Fruit fly (Drosophila melanogaster) whole organism, embryonic: ENCODE measurements around the gene pkaap.
A peak's percentile ranks its signal among the peaks of the same experiment; 100 is the strongest.

Source experiments
- Adf1 ChIP-seq: fragments of 200-800 bp; sonication (Bioruptor generic); IDR thresholded peaks from 2 replicates; pipeline ENCODE4 v1.3.6; 2022; ENCODE audit warnings: missing biosample characterization, missing genetic modification characterization
- BEAF-32 ChIP-seq: fragments of 200-800 bp; sonication (Bioruptor generic); optimal IDR thresholded peaks from 3 replicates; lab custom pipeline; 2017; ENCODE audit warnings: missing biosample characterization, missing genetic modification characterization, mild to moderate bottlenecking, moderate library complexity, missing genetic modification reagents
- CG10147 ChIP-seq: fragments of 200-800 bp; sonication (Bioruptor generic); optimal IDR thresholded peaks from 2 replicates; lab custom pipeline; 2019; ENCODE audit warnings: missing biosample characterization, mild to moderate bottlenecking, missing genetic modification characterization, moderate library complexity
- CG10274 ChIP-seq: fragments of 200-800 bp; sonication (Bioruptor generic); optimal IDR thresholded peaks from 3 replicates; lab custom pipeline; 2017; ENCODE audit warnings: missing biosample characterization, mild to moderate bottlenecking, missing genetic modification characterization
- CG11560 ChIP-seq: fragments of 200-800 bp; sonication (Bioruptor generic); IDR thresholded peaks from 3 replicates; pipeline ENCODE4 v1.3.6; 2022; ENCODE audit warnings: missing biosample characterization, missing genetic modification characterization
- CG13287 ChIP-seq: fragments of 200-800 bp; sonication (Bioruptor generic); IDR thresholded peaks from 2 replicates; pipeline ENCODE4 v1.3.6; 2022; ENCODE audit warnings: missing biosample characterization, missing genetic modification characterization; ENCODE audit not compliant: partially characterized antibody
- CG13296 ChIP-seq: fragments of 200-800 bp; sonication (Bioruptor generic); optimal IDR thresholded peaks from 3 replicates; lab custom pipeline; 2018; ENCODE audit warnings: missing biosample characterization, mild to moderate bottlenecking, missing genetic modification characterization
- CG14050 ChIP-seq: fragments of 200-800 bp; sonication (Bioruptor generic); IDR thresholded peaks from 3 replicates; pipeline ENCODE4 v1.3.6; 2022; ENCODE audit warnings: missing biosample characterization, missing genetic modification characterization
- CG15601 ChIP-seq: fragments of 200-800 bp; sonication (Bioruptor generic); optimal IDR thresholded peaks from 3 replicates; lab custom pipeline; 2019; ENCODE audit warnings: missing biosample characterization, mild to moderate bottlenecking, missing genetic modification characterization, moderate library complexity
- CG16813 ChIP-seq: fragments of 200-800 bp; sonication (Bioruptor generic); IDR thresholded peaks from 3 replicates; pipeline ENCODE4 v1.3.6; 2022; ENCODE audit warnings: missing biosample characterization, missing genetic modification characterization; ENCODE audit not compliant: partially characterized antibody
- CG17328 ChIP-seq: fragments of 200-800 bp; sonication (Bioruptor generic); IDR thresholded peaks from 2 replicates; pipeline ENCODE4 v1.3.6; 2022; ENCODE audit warnings: missing biosample characterization, missing genetic modification characterization
- CG17361 ChIP-seq: fragments of 200-800 bp; sonication (Bioruptor generic); IDR thresholded peaks from 3 replicates; pipeline ENCODE4 v1.3.6; 2022; ENCODE audit warnings: missing biosample characterization, missing genetic modification characterization
- CG17385 ChIP-seq: fragments of 200-800 bp; sonication (Bioruptor generic); optimal IDR thresholded peaks from 3 replicates; lab custom pipeline; 2018; ENCODE audit warnings: missing biosample characterization, mild to moderate bottlenecking, missing genetic modification characterization
- CG3065 ChIP-seq: fragments of 200-800 bp; sonication (Bioruptor generic); optimal IDR thresholded peaks from 2 replicates; lab custom pipeline; 2016; ENCODE audit warnings: missing biosample characterization, missing genetic modification characterization
- CG4404 ChIP-seq: fragments of 200-800 bp; sonication (Bioruptor generic); IDR thresholded peaks from 2 replicates; pipeline ENCODE4 v1.3.6; 2022; ENCODE audit warnings: missing biosample characterization, missing genetic modification characterization
- CG8281 ChIP-seq: fragments of 200-800 bp; sonication (Bioruptor generic); optimal IDR thresholded peaks from 2 replicates; lab custom pipeline; 2018; ENCODE audit warnings: missing biosample characterization, mild to moderate bottlenecking, missing genetic modification characterization, moderate library complexity
- CG8478 ChIP-seq: fragments of >200 bp; optimal IDR thresholded peaks from 2 replicates; lab custom pipeline; 2018
- CG8765 ChIP-seq: fragments of 200-800 bp; sonication (Bioruptor generic); IDR thresholded peaks from 2 replicates; pipeline ENCODE4 v1.3.6; 2022; ENCODE audit warnings: missing biosample characterization, missing genetic modification characterization
- CG9727 ChIP-seq: fragments of 200-800 bp; sonication (Bioruptor generic); optimal IDR thresholded peaks from 3 replicates; lab custom pipeline; 2017; ENCODE audit warnings: missing biosample characterization, mild to moderate bottlenecking, missing genetic modification characterization
- CG9817 ChIP-seq: fragments of 200-800 bp; sonication (Bioruptor generic); optimal IDR thresholded peaks from 2 replicates; lab custom pipeline; 2018; ENCODE audit warnings: missing biosample characterization, mild to moderate bottlenecking, missing genetic modification characterization, moderate library complexity
- CkIIα-i1 ChIP-seq: fragments of 200-800 bp; sonication (Bioruptor generic); IDR thresholded peaks from 2 replicates; pipeline ENCODE4 v1.3.6; 2022; ENCODE audit warnings: missing biosample characterization, missing genetic modification characterization
- CoRest ChIP-seq: fragments of 200-800 bp; sonication (Bioruptor generic); optimal IDR thresholded peaks from 3 replicates; lab custom pipeline; 2018; ENCODE audit warnings: missing biosample characterization, mild to moderate bottlenecking, missing genetic modification characterization, moderate library complexity
- Dbx ChIP-seq: fragments of 200-800 bp; sonication (Bioruptor generic); IDR thresholded peaks from 3 replicates; pipeline ENCODE4 v1.3.6; 2022; ENCODE audit warnings: missing biosample characterization, missing genetic modification characterization
- E2f2 ChIP-seq: fragments of 200-800 bp; sonication (Bioruptor generic); IDR thresholded peaks from 2 replicates; pipeline ENCODE4 v1.3.6; 2022; ENCODE audit warnings: missing biosample characterization, missing genetic modification characterization
- Fer2 ChIP-seq: fragments of 200-800 bp; sonication (Bioruptor generic); optimal IDR thresholded peaks from 2 replicates; lab custom pipeline; 2018; ENCODE audit warnings: missing biosample characterization, mild to moderate bottlenecking, missing genetic modification characterization, moderate library complexity
- HLH54F ChIP-seq: fragments of 200-800 bp; sonication (Bioruptor generic); optimal IDR thresholded peaks from 3 replicates; lab custom pipeline; 2016; ENCODE audit warnings: missing biosample characterization, missing genetic modification characterization
- MTF-1 ChIP-seq: fragments of 200-800 bp; sonication (Bioruptor generic); optimal IDR thresholded peaks from 2 replicates; lab custom pipeline; 2018; ENCODE audit warnings: missing biosample characterization, mild to moderate bottlenecking, missing genetic modification characterization, borderline replicate concordance
- Med ChIP-seq: fragments of 200-800 bp; sonication (Bioruptor generic); peaks from one replicate; lab custom pipeline; 2016; ENCODE audit warnings: missing biosample characterization, missing genetic modification characterization, mild to moderate bottlenecking, inconsistent platforms, moderate library complexity
- NK7.1 ChIP-seq: fragments of 200-800 bp; sonication (Bioruptor generic); optimal IDR thresholded peaks from 3 replicates; lab custom pipeline; 2016; ENCODE audit warnings: missing biosample characterization, missing genetic modification characterization
- Oaz ChIP-seq: fragments of 200-800 bp; sonication (Bioruptor generic); IDR thresholded peaks from 2 replicates; pipeline ENCODE4 v1.3.6; 2022; ENCODE audit warnings: missing biosample characterization, missing genetic modification characterization
- TFAM ChIP-seq: fragments of 200-800 bp; sonication (Bioruptor generic); optimal IDR thresholded peaks from 2 replicates; lab custom pipeline; 2017; ENCODE audit warnings: missing biosample characterization, missing genetic modification characterization, inconsistent platforms
- Usf ChIP-seq: fragments of 200-800 bp; sonication (Bioruptor generic); optimal IDR thresholded peaks from 2 replicates; lab custom pipeline; 2017; ENCODE audit warnings: missing genotype, missing biosample characterization, missing genetic modification characterization
- Vsx1 ChIP-seq: fragments of 200-800 bp; sonication (Bioruptor generic); optimal IDR thresholded peaks from 2 replicates; lab custom pipeline; 2017; ENCODE audit warnings: missing biosample characterization, mild to moderate bottlenecking, missing genetic modification characterization, missing genetic modification reagents
- al ChIP-seq: fragments of 200-800 bp; sonication (Bioruptor generic); IDR thresholded peaks from 2 replicates; pipeline ENCODE4 v1.3.6; 2022; ENCODE audit warnings: missing biosample characterization, missing genetic modification characterization
- bab2 ChIP-seq: fragments of 200-800 bp; sonication (Bioruptor generic); optimal IDR thresholded peaks from 2 replicates; lab custom pipeline; 2016; ENCODE audit warnings: missing biosample characterization, missing genetic modification characterization
- chn ChIP-seq: fragments of 200-800 bp; sonication (Bioruptor generic); optimal IDR thresholded peaks from 2 replicates; lab custom pipeline; 2016; ENCODE audit warnings: missing biosample characterization, missing genetic modification characterization
- exex ChIP-seq: fragments of 200-800 bp; sonication (Bioruptor generic); optimal IDR thresholded peaks from 4 replicates; lab custom pipeline; 2018; ENCODE audit warnings: missing biosample characterization, mild to moderate bottlenecking, missing genetic modification characterization, moderate library complexity
- fd102C ChIP-seq: fragments of 200-800 bp; sonication (Bioruptor generic); optimal IDR thresholded peaks from 2 replicates; lab custom pipeline; 2018; ENCODE audit warnings: missing biosample characterization, mild to moderate bottlenecking, missing genetic modification characterization, moderate library complexity
- gce ChIP-seq: fragments of 200-800 bp; sonication (Bioruptor generic); IDR thresholded peaks from 3 replicates; pipeline ENCODE4 v1.3.6; 2022; ENCODE audit warnings: missing biosample characterization, missing genetic modification characterization
- gcm ChIP-seq: fragments of 200-800 bp; sonication (Bioruptor generic); optimal IDR thresholded peaks from 2 replicates; lab custom pipeline; 2019; ENCODE audit warnings: missing biosample characterization, mild to moderate bottlenecking, missing genetic modification characterization, moderate library complexity
- gsb ChIP-seq: fragments of 200-800 bp; sonication (Bioruptor generic); IDR thresholded peaks from 2 replicates; pipeline ENCODE4 v1.3.6; 2022; ENCODE audit warnings: missing biosample characterization, missing genetic modification characterization
- ind ChIP-seq: fragments of 200-800 bp; sonication (Bioruptor generic); optimal IDR thresholded peaks from 3 replicates; lab custom pipeline; 2016; ENCODE audit warnings: missing biosample characterization, missing genetic modification characterization
- onecut ChIP-seq: fragments of 200-800 bp; sonication (Bioruptor generic); IDR thresholded peaks from 2 replicates; pipeline ENCODE4 v1.3.6; 2022; ENCODE audit warnings: missing biosample characterization, missing genetic modification characterization
- p53 ChIP-seq: fragments of 200-800 bp; sonication (Bioruptor generic); optimal IDR thresholded peaks from 2 replicates; lab custom pipeline; 2016; ENCODE audit warnings: missing biosample characterization, missing genetic modification characterization
- pb ChIP-seq: fragments of 200-800 bp; sonication (Bioruptor generic); optimal IDR thresholded peaks from 3 replicates; lab custom pipeline; 2016; ENCODE audit warnings: missing biosample characterization, missing genetic modification characterization
- rib ChIP-seq: fragments of 200-800 bp; sonication (Bioruptor generic); IDR thresholded peaks from 2 replicates; pipeline ENCODE4 v1.3.6; 2022; ENCODE audit warnings: missing biosample characterization, missing genetic modification characterization
- schlank ChIP-seq: fragments of 200-800 bp; sonication (Bioruptor generic); optimal IDR thresholded peaks from 2 replicates; lab custom pipeline; 2018; ENCODE audit warnings: missing biosample characterization, mild to moderate bottlenecking, missing genetic modification characterization
- seq ChIP-seq: fragments of 200-800 bp; sonication (Bioruptor generic); IDR thresholded peaks from 2 replicates; pipeline ENCODE4 v1.3.6; 2022; ENCODE audit warnings: missing biosample characterization, missing genetic modification characterization
- tll ChIP-seq, 2 experiments: fragments of 200-800 bp in 1 of 2; fragments of >200 bp in 1 of 2; sonication (Bioruptor generic) in 1 of 2; optimal IDR thresholded peaks; 2 replicates each; lab custom pipeline; 2017 to 2019; ENCODE audit warnings: missing biosample characterization in 2 of 2, missing genetic modification characterization in 2 of 2, mild to moderate bottlenecking in 1 of 2, moderate library complexity in 1 of 2
- ttk ChIP-seq: fragments of 200-800 bp; sonication (Bioruptor generic); IDR thresholded peaks from 2 replicates; pipeline ENCODE4 v2.1.2; 2022; ENCODE audit warnings: missing biosample characterization, missing genetic modification characterization
- usp ChIP-seq: fragments of >200 bp; optimal IDR thresholded peaks from 2 replicates; lab custom pipeline; 2017; ENCODE audit warnings: missing biosample characterization, missing genetic modification characterization
- wdn ChIP-seq: fragments of 200-800 bp; sonication (Bioruptor generic); IDR thresholded peaks from 2 replicates; pipeline ENCODE4 v1.3.6; 2022; ENCODE audit warnings: missing biosample characterization, missing genetic modification characterization

pkaap gene

DNA sequence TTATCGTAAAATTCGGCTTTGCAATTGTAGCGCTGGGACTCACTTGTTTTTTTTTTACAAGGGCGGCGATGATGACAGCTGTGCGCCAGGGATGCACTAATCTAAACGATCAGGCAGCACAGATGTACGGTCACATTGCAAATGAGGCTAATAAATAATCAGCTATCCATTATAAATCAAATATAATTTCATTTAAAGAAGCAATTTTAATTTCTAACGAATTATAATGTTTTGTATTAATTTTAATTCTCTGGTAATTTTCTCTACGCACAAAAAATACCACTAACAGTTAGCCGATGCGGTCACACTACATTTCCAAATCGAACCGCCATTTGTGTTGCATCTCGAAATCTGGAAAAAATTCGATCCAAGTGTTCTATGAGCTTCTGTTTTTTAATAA lies 22.6 kb downstream of the pkaap start, which contains the start of the genes cni and fzy (continued):
- TF ChIP-seq E2f2 (GFP tag; lab: Robert Waterston, UW) (peak; percentile 93), HLH54F (GFP tag; lab: Kevin White, UChicago) (no peak), CG4404 (GFP tag; lab: Robert Waterston, UW) (no peak), onecut (GFP tag; lab: Robert Waterston, UW) (no peak), CG3065 (no peak), bab2 (GFP tag; lab: Kevin White, UChicago) (peak; percentile 23), rib (no peak), CoRest (peak; percentile 49), p53 (GFP tag; lab: Kevin White, UChicago) (no peak), CG9727 (GFP tag; lab: Kevin White, UChicago) (peak; percentile 44), ind (peak; percentile 34), CkIIα-i1 (no peak), Adf1 (GFP tag; lab: Robert Waterston, UW) (no peak), pb (GFP tag; lab: Kevin White, UChicago) (no peak), MTF-1 (GFP tag; lab: Kevin White, UChicago) (no peak), CG8478 (lab: Kevin White, UChicago) (no peak), Med (GFP tag; lab: Kevin White, UChicago) (peak; percentile 10), ttk (GFP tag; lab: Robert Waterston, UW) (no peak), exex (tag; lab: Kevin White, UChicago) (no peak), Fer2 (no peak), gce (GFP tag; lab: Robert Waterston, UW) (no peak), CG15601 (tag; lab: Kevin White, UChicago) (peak; percentile 3), CG8281 (tag; lab: Kevin White, UChicago) (no peak), seq (GFP tag; lab: Robert Waterston, UW) (no peak), CG13296 (GFP tag; lab: Kevin White, UChicago) (no peak), gcm (GFP tag; lab: Kevin White, UChicago) (no peak), CG9817 (no peak), CG11560 (no peak), CG8765 (GFP tag; lab: Robert Waterston, UW) (no peak), gsb (GFP tag; lab: Robert Waterston, UW) (no peak), CG16813 (GFP tag; lab: Robert Waterston, UW) (peak; percentile 43; the same call in 1 of the 3 replicates), wdn (no peak), tll (GFP tag; optimal IDR thresholded peaks at IDR 0.05; lab: Kevin White, UChicago) (no peak), Dbx (0 out of 3 replicates have a peak, but pooled peaks have one; percentile 32), CG10147 (GFP tag; lab: Kevin White, UChicago) (peak; percentile 18), CG17361 (peak; percentile 38; the same call in 1 of the 3 replicates), CG17328 (GFP tag; lab: Robert Waterston, UW) (no peak), CG17385 (GFP tag; lab: Kevin White, UChicago) (no peak), fd102C (GFP tag; lab: Kevin White, UChicago) (no peak), TFAM (GFP tag; lab: Kevin White, UChicago) (no peak), Usf (GFP tag; lab: Kevin White, UChicago) (no peak), NK7.1 (GFP tag; lab: Kevin White, UChicago) (no peak), al (GFP tag; lab: Robert Waterston, UW) (no peak), BEAF-32 (GFP tag; lab: Kevin White, UChicago) (peak; percentile 62), Oaz (GFP tag; lab: Robert Waterston, UW) (no peak), CG10274 (GFP tag; lab: Kevin White, UChicago) (no peak), usp (GFP tag; lab: Kevin White, UChicago) (no peak), CG13287 (GFP tag; lab: Robert Waterston, UW) (peak; percentile 49; the same call in 1 of the 2 replicates), chn (no peak), CG14050 (no peak), schlank (tag; lab: Kevin White, UChicago) (no peak), Vsx1 (peak; percentile 80)
